Worm (Caenorhabditis elegans) whole organism, L2 larva: ENCODE measurements around the gene F10A3.12.

Source experiments
- C34F6.9 ChIP-seq: fragments of 150-350 bp; optimal IDR thresholded peaks from 2 replicates; lab custom pipeline; 2014; ENCODE audit warnings: missing biosample characterization, missing genetic modification characterization
- F13H6.1 ChIP-seq: sonication (generic microtip); optimal IDR thresholded peaks from 2 replicates; lab custom pipeline; 2016; ENCODE audit warnings: missing genetic modification characterization, missing compliant biosample characterization
- R02D3.7 ChIP-seq: fragments of 150-350 bp; optimal IDR thresholded peaks from 2 replicates; lab custom pipeline; 2014; ENCODE audit warnings: missing biosample characterization, missing genetic modification characterization
- Y55F3AM.14 ChIP-seq: fragments of 200-800 bp; sonication (Bioruptor generic); optimal IDR thresholded peaks from 2 replicates; lab custom pipeline; 2018; ENCODE audit warnings: mild to moderate bottlenecking, missing genetic modification characterization, missing compliant biosample characterization
- ZK546.5 ChIP-seq: sonication (generic microtip); optimal IDR thresholded peaks from 2 replicates; lab custom pipeline; 2017; ENCODE audit warnings: missing biosample characterization, missing genetic modification characterization
- alr-1 ChIP-seq: fragments of 150-350 bp; optimal IDR thresholded peaks from 2 replicates; lab custom pipeline; 2014; ENCODE audit warnings: missing biosample characterization, missing genetic modification characterization
- aly-2 ChIP-seq: fragments of 150-350 bp; optimal IDR thresholded peaks from 2 replicates; lab custom pipeline; 2014; ENCODE audit warnings: missing biosample characterization, missing genetic modification characterization
- blmp-1 ChIP-seq: sonication (generic microtip); optimal IDR thresholded peaks from 2 replicates; lab custom pipeline; 2017; ENCODE audit warnings: missing genetic modification characterization, mild to moderate bottlenecking, missing compliant biosample characterization, antibody characterized with exemption, moderate library complexity; ENCODE audit not compliant: insufficient read depth
- ceh-82 ChIP-seq: fragments of 150-350 bp; optimal IDR thresholded peaks from 2 replicates; lab custom pipeline; 2014; ENCODE audit warnings: missing biosample characterization, missing genetic modification characterization
- crh-2 ChIP-seq: sonication (generic microtip); optimal IDR thresholded peaks from 2 replicates; lab custom pipeline; 2017; ENCODE audit warnings: missing biosample characterization, missing genetic modification characterization
- dmd-4 ChIP-seq: sonication (generic microtip); optimal IDR thresholded peaks from 2 replicates; lab custom pipeline; 2017; ENCODE audit warnings: missing biosample characterization, missing genetic modification characterization
- elt-1 ChIP-seq: fragments of 150-350 bp; optimal IDR thresholded peaks from 2 replicates; lab custom pipeline; 2014; ENCODE audit warnings: missing biosample characterization, missing genetic modification characterization
- elt-3 ChIP-seq: sonication (generic microtip); optimal IDR thresholded peaks from 2 replicates; lab custom pipeline; 2017; ENCODE audit warnings: missing biosample characterization, missing genetic modification characterization
- fos-1 ChIP-seq: fragments of 150-350 bp; optimal IDR thresholded peaks from 2 replicates; lab custom pipeline; 2014; ENCODE audit warnings: missing biosample characterization, missing genetic modification characterization
- gmeb-1 ChIP-seq: fragments of 150-350 bp; optimal IDR thresholded peaks from 2 replicates; lab custom pipeline; 2014; ENCODE audit warnings: missing biosample characterization, missing genetic modification characterization
- lin-11 ChIP-seq: fragments of 150-350 bp; sonication (generic microtip); optimal IDR thresholded peaks from 2 replicates; lab custom pipeline; 2014; ENCODE audit warnings: missing biosample characterization, missing genetic modification characterization, inconsistent platforms, mixed read lengths
- lin-13 ChIP-seq: fragments of 150-350 bp; optimal IDR thresholded peaks from 2 replicates; lab custom pipeline; 2014; ENCODE audit warnings: missing biosample characterization, missing genetic modification reagents, missing genetic modification characterization
- lin-39 ChIP-seq: fragments of 150-350 bp; optimal IDR thresholded peaks from 2 replicates; lab custom pipeline; 2014; ENCODE audit warnings: missing biosample characterization, missing genetic modification reagents, missing genetic modification characterization
- lsy-2 ChIP-seq, 2 experiments: fragments of 150-350 bp in 1 of 2; sonication (generic microtip) in 1 of 2; optimal IDR thresholded peaks; 2 replicates each; lab custom pipeline; 2014 to 2017; ENCODE audit warnings: missing biosample characterization in 2 of 2, missing genetic modification characterization in 2 of 2
- mab-5 ChIP-seq: fragments of 150-350 bp; optimal IDR thresholded peaks from 2 replicates; lab custom pipeline; 2014; ENCODE audit warnings: missing biosample characterization, missing genetic modification characterization
- mbf-1 ChIP-seq: sonication (generic microtip); optimal IDR thresholded peaks from 2 replicates; lab custom pipeline; 2017; ENCODE audit warnings: missing biosample characterization, missing genetic modification characterization
- mdl-1 ChIP-seq, 2 experiments: fragments of 150-350 bp in 1 of 2; sonication (generic microtip) in 1 of 2; optimal IDR thresholded peaks; 2 replicates each; lab custom pipeline; 2017; ENCODE audit warnings: missing biosample characterization in 2 of 2, missing genetic modification characterization in 2 of 2
- nhr-10 ChIP-seq: sonication (generic microtip); optimal IDR thresholded peaks from 2 replicates; lab custom pipeline; 2017; ENCODE audit warnings: missing biosample characterization, missing genetic modification characterization
- nhr-129 ChIP-seq: fragments of 150-350 bp; optimal IDR thresholded peaks from 2 replicates; lab custom pipeline; 2014; ENCODE audit warnings: missing biosample characterization, missing genetic modification characterization
- nhr-21 ChIP-seq: fragments of 150-350 bp; optimal IDR thresholded peaks from 2 replicates; lab custom pipeline; 2014; ENCODE audit warnings: missing biosample characterization, missing genetic modification characterization
- nhr-23 ChIP-seq: fragments of 150-350 bp; optimal IDR thresholded peaks from 2 replicates; lab custom pipeline; 2014; ENCODE audit warnings: missing biosample characterization, missing genetic modification reagents, missing genetic modification characterization
- nhr-237 ChIP-seq: fragments of 150-350 bp; optimal IDR thresholded peaks from 2 replicates; lab custom pipeline; 2014; ENCODE audit warnings: missing biosample characterization, missing genetic modification characterization
- nhr-25 ChIP-seq: fragments of 150-350 bp; sonication (generic microtip); optimal IDR thresholded peaks from 3 replicates; lab custom pipeline; 2014; ENCODE audit warnings: missing biosample characterization, missing genetic modification characterization
- nhr-6 ChIP-seq: fragments of 150-350 bp; optimal IDR thresholded peaks from 2 replicates; lab custom pipeline; 2014; ENCODE audit warnings: missing biosample characterization, missing genetic modification characterization
- peb-1 ChIP-seq: fragments of 150-350 bp; optimal IDR thresholded peaks from 2 replicates; lab custom pipeline; 2014; ENCODE audit warnings: missing biosample characterization, missing genetic modification characterization
- skn-1 ChIP-seq: sonication (generic microtip); optimal IDR thresholded peaks from 2 replicates; lab custom pipeline; 2017; ENCODE audit warnings: missing biosample characterization, missing genetic modification characterization
- sma-3 ChIP-seq: sonication (generic microtip); optimal IDR thresholded peaks from 2 replicates; lab custom pipeline; 2016; ENCODE audit warnings: missing genetic modification reagents, missing genetic modification characterization, missing compliant biosample characterization
- sma-9 ChIP-seq, 2 experiments: fragments of 150-350 bp in 1 of 2; sonication (generic microtip) in 1 of 2; optimal IDR thresholded peaks; 2 replicates each; lab custom pipeline; 2014 to 2016; ENCODE audit warnings: missing genetic modification characterization in 2 of 2, mild to moderate bottlenecking in 1 of 2, missing biosample characterization in 1 of 2, missing compliant biosample characterization in 1 of 2, missing genetic modification reagents in 1 of 2, moderate library complexity in 1 of 2
- snpc-4 ChIP-seq: fragments of 150-350 bp; optimal IDR thresholded peaks from 2 replicates; lab custom pipeline; 2014; ENCODE audit warnings: missing biosample characterization, missing genetic modification characterization
- unc-55 ChIP-seq: fragments of 150-350 bp; sonication (generic microtip); optimal IDR thresholded peaks from 3 replicates; lab custom pipeline; 2014; ENCODE audit warnings: missing biosample characterization, missing genetic modification reagents, missing genetic modification characterization
- unc-62 ChIP-seq: fragments of 150-350 bp; optimal IDR thresholded peaks from 2 replicates; lab custom pipeline; 2014; ENCODE audit warnings: missing biosample characterization, missing genetic modification reagents, missing genetic modification characterization
- ztf-4 ChIP-seq: fragments of 150-350 bp; optimal IDR thresholded peaks from 2 replicates; lab custom pipeline; 2014; ENCODE audit warnings: missing biosample characterization, missing genetic modification characterization

The F10A3.12 gene

DNA sequence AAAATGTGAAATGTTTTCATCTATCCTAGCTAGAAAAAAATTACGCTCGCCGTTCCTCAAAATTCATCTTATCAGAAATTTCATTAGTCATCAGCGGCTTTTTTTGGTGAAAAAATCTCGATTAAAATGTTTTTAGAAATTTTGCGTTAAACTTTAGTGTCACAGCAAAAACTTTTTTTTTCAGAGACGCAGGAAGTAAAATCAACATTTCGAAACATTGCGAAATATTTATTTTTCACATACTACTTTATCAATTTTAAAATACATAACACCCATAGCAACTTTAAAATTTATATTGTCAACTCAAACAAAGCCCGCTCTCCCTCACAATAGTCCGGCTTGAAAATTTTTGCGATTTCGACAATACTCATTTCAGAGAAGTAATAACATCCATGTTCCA, 31.6 kb upstream of the F10A3.12 start:
- TF ChIP-seq aly-2 (no peak), snpc-4 (tag; lab: Kevin White, UChicago) (no peak), ZK546.5 (no peak), nhr-129 (tag; lab: Kevin White, UChicago) (peak; percentile 38)

DNA sequence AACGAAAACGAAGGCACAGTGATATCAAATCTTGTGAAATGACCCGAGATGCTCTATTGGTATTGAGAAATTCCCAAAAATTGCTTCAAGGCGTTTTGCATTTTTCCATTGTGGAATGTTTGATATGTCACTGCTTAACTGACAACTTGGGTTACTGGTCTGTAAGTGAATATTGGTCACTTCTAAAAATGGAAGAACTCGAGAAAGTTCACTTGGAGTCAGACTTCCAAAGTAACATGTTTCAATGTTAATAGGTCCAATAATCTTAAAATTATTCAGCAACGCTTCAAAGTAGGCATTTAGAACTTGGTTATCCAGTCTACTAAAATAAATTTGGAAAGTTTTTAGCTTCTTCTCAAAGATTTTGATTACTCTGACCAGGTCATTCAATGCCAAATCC, 31.1 kb upstream of the F10A3.12 start, which contains the start of gene fbxa-144:
fbxa-144 (minus strand) TSS at position 101 of the 400 bp plus-strand sequence.
- TF ChIP-seq crh-2 (tag; lab: Kevin White, UChicago) = no peak
- TF ChIP-seq fos-1 (tag; lab: Kevin White, UChicago) = no peak
- TF ChIP-seq mbf-1 (tag; lab: Kevin White, UChicago) = no peak
- TF ChIP-seq elt-3 (tag; lab: Kevin White, UChicago) = no peak
- no peak for TF ChIP-seq unc-62 (GFP tag; lab: Kevin White, UChicago)
- no peak for TF ChIP-seq ceh-82 (tag; lab: Kevin White, UChicago)
- no peak for TF ChIP-seq nhr-23 (tag; lab: Kevin White, UChicago)
- TF ChIP-seq dmd-4 (tag; lab: Kevin White, UChicago) = no peak
- no peak for TF ChIP-seq sma-3 (GFP tag; lab: Kevin White, UChicago)
- TF ChIP-seq nhr-25 (tag; lab: Kevin White, UChicago) = no peak
- TF ChIP-seq lin-11 (tag; lab: Kevin White, UChicago) = no peak
- no peak for TF ChIP-seq peb-1
- TF ChIP-seq nhr-129 (tag; lab: Kevin White, UChicago) = no peak
- no peak for TF ChIP-seq nhr-21 (tag; lab: Kevin White, UChicago)
- no peak for TF ChIP-seq mdl-1 (tag; optimal IDR thresholded peaks at IDR 0.05; lab: Kevin White, UChicago)
- no peak for TF ChIP-seq lin-13 (GFP tag; lab: Kevin White, UChicago)
- TF ChIP-seq blmp-1 (tag; lab: Kevin White, UChicago) = no peak
- TF ChIP-seq Y55F3AM.14 (GFP tag; lab: Kevin White, UChicago) = no peak

DNA sequence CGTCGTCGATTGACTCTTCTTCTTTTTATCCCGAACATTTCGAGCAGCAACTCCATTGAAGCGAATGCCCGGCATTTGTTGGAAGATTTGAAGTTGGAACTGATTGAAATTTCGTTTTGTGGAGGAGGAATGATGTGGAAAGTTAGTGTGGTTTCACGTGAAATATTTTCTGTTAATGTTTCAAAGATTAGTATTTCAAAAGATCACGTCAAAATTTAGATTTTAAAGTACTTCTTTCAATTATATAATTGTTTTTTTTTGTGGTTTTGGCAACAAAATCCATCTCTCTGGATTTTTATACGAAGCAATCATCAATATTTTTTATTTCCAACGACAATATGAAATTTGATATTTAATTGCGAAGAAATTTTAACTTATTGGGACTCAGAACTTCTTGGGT, 26.8 kb upstream of the F10A3.12 start, which contains the start of gene F44G3.7:
F44G3.7 (minus strand) TSS at position 101 of the 400 bp plus-strand sequence.
- TF ChIP-seq nhr-10 (tag; lab: Kevin White, UChicago) = no peak
- no peak for TF ChIP-seq lsy-2 (tag; optimal IDR thresholded peaks at IDR 0.05; lab: Kevin White, UChicago)
- TF ChIP-seq alr-1 (tag; lab: Kevin White, UChicago) = no peak
- TF ChIP-seq ceh-82 (tag; lab: Kevin White, UChicago) = no peak
- TF ChIP-seq sma-9 (GFP tag; optimal IDR thresholded peaks at IDR 0.05; lab: Kevin White, UChicago) = no peak
- TF ChIP-seq sma-9 (tag; optimal IDR thresholded peaks at IDR 0.05; lab: Kevin White, UChicago) = no peak
- no peak for TF ChIP-seq C34F6.9 (tag; lab: Kevin White, UChicago)
- TF ChIP-seq nhr-237 (tag; lab: Kevin White, UChicago) = no peak
- TF ChIP-seq unc-55 = no peak
- TF ChIP-seq R02D3.7 = no peak
- no peak for TF ChIP-seq elt-3 (tag; lab: Kevin White, UChicago)
- TF ChIP-seq skn-1 (tag; lab: Kevin White, UChicago) = no peak
- TF ChIP-seq elt-1 (tag; lab: Kevin White, UChicago) = no peak

DNA sequence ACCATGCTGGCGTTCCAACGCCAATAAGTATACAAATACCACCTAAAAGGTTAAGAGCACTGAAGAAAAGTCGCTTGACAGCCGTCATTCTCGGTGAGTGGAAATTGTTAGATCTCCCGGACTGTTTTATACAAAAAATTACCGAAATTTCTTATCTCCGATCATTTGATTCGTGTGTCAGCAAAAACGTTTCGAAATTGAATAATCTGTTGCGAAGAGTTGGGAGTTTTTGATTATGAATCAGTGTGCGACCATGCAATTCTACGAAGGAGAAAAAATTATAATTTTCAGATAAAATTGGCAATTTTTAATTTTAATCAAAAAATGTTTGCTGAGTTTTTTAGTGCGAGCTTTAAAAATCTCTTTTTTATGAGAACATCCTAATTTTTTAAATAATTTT, 24.3 kb upstream of the F10A3.12 start, which contains the start of gene clc-11:
clc-11 (minus strand) TSS at position 101 of the 400 bp plus-strand sequence.
- TF ChIP-seq C34F6.9 (tag; lab: Kevin White, UChicago) (no peak), fos-1 (tag; lab: Kevin White, UChicago) (peak; percentile 31), aly-2 (no peak), unc-62 (GFP tag; lab: Kevin White, UChicago) (no peak), nhr-25 (tag; lab: Kevin White, UChicago) (no peak), nhr-10 (tag; lab: Kevin White, UChicago) (no peak), F13H6.1 (tag; lab: Kevin White, UChicago) (no peak), mdl-1 (tag; optimal IDR thresholded peaks at IDR 0.05; lab: Kevin White, UChicago) (no peak)

DNA sequence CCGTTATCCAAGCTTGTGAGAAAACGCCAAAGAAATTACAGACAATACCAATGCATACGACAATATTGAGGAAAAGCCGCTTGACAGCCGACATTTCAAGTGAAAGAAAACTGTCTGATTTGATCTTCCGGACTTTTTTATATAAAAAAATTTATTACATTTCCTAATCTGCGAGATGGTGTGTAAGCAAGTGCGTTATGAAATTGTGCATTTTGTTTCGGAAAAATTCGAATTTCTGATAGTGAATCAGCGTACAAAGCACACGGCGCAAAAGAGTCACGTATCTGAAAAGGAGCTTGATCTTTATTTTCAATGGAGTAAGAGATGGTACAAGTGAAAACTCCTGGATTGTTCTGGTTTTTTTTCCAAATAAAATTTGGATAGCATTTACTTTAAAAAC, 22.7 kb upstream of the F10A3.12 start, which contains the start of gene clc-32:
clc-32 (minus strand) TSS at position 101 of the 400 bp plus-strand sequence.
- TF ChIP-seq mab-5 (tag; lab: Kevin White, UChicago) (no peak), crh-2 (tag; lab: Kevin White, UChicago) (no peak), nhr-129 (tag; lab: Kevin White, UChicago) (no peak), lin-39 (tag; lab: Kevin White, UChicago) (no peak), Y55F3AM.14 (GFP tag; lab: Kevin White, UChicago) (no peak), lsy-2 (tag; optimal IDR thresholded peaks at IDR 0.05; lab: Kevin White, UChicago) (no peak), fos-1 (tag; lab: Kevin White, UChicago) (no peak), F13H6.1 (tag; lab: Kevin White, UChicago) (no peak), gmeb-1 (tag; lab: Kevin White, UChicago) (no peak), lin-11 (tag; lab: Kevin White, UChicago) (no peak), skn-1 (tag; lab: Kevin White, UChicago) (no peak), unc-55 (no peak), peb-1 (no peak), nhr-6 (tag; lab: Kevin White, UChicago) (no peak), elt-3 (tag; lab: Kevin White, UChicago) (no peak), C34F6.9 (tag; lab: Kevin White, UChicago) (no peak), sma-3 (GFP tag; lab: Kevin White, UChicago) (no peak), ztf-4 (tag; lab: Kevin White, UChicago) (no peak)
